Worm (Caenorhabditis elegans) whole organism, L2 larva: Measurements from ENCODE around the gene pqn-82.

ENCODE experiments used
- C34F6.9 ChIP-seq: fragments of 150-350 bp; optimal IDR thresholded peaks from 2 replicates; lab custom pipeline; 2014; ENCODE audit warnings: missing biosample characterization, missing genetic modification characterization
- F13H6.1 ChIP-seq: sonication (generic microtip); optimal IDR thresholded peaks from 2 replicates; lab custom pipeline; 2016; ENCODE audit warnings: missing genetic modification characterization, missing compliant biosample characterization
- R02D3.7 ChIP-seq: fragments of 150-350 bp; optimal IDR thresholded peaks from 2 replicates; lab custom pipeline; 2014; ENCODE audit warnings: missing biosample characterization, missing genetic modification characterization
- Y55F3AM.14 ChIP-seq: fragments of 200-800 bp; sonication (Bioruptor generic); optimal IDR thresholded peaks from 2 replicates; lab custom pipeline; 2018; ENCODE audit warnings: mild to moderate bottlenecking, missing genetic modification characterization, missing compliant biosample characterization
- ZK546.5 ChIP-seq: sonication (generic microtip); optimal IDR thresholded peaks from 2 replicates; lab custom pipeline; 2017; ENCODE audit warnings: missing biosample characterization, missing genetic modification characterization
- alr-1 ChIP-seq: fragments of 150-350 bp; optimal IDR thresholded peaks from 2 replicates; lab custom pipeline; 2014; ENCODE audit warnings: missing biosample characterization, missing genetic modification characterization
- ama-1 ChIP-seq: fragments of 150-350 bp; optimal IDR thresholded peaks from 2 replicates; lab custom pipeline; 2018; ENCODE audit warnings: inconsistent platforms
- blmp-1 ChIP-seq: sonication (generic microtip); optimal IDR thresholded peaks from 2 replicates; lab custom pipeline; 2017; ENCODE audit warnings: missing genetic modification characterization, mild to moderate bottlenecking, missing compliant biosample characterization, antibody characterized with exemption, moderate library complexity; ENCODE audit not compliant: insufficient read depth
- ceh-16 ChIP-seq: fragments of 150-350 bp; optimal IDR thresholded peaks from 2 replicates; lab custom pipeline; 2014; ENCODE audit warnings: missing biosample characterization, missing genetic modification characterization
- crh-2 ChIP-seq: sonication (generic microtip); optimal IDR thresholded peaks from 2 replicates; lab custom pipeline; 2017; ENCODE audit warnings: missing biosample characterization, missing genetic modification characterization
- dmd-4 ChIP-seq: sonication (generic microtip); optimal IDR thresholded peaks from 2 replicates; lab custom pipeline; 2017; ENCODE audit warnings: missing biosample characterization, missing genetic modification characterization
- egl-27 ChIP-seq: sonication (generic microtip); optimal IDR thresholded peaks from 3 replicates; lab custom pipeline; 2017; ENCODE audit warnings: missing biosample characterization, missing genetic modification reagents, missing genetic modification characterization
- elt-1 ChIP-seq: fragments of 150-350 bp; optimal IDR thresholded peaks from 2 replicates; lab custom pipeline; 2014; ENCODE audit warnings: missing biosample characterization, missing genetic modification characterization
- elt-3 ChIP-seq: sonication (generic microtip); optimal IDR thresholded peaks from 2 replicates; lab custom pipeline; 2017; ENCODE audit warnings: missing biosample characterization, missing genetic modification characterization
- lin-11 ChIP-seq: fragments of 150-350 bp; sonication (generic microtip); optimal IDR thresholded peaks from 2 replicates; lab custom pipeline; 2014; ENCODE audit warnings: missing biosample characterization, missing genetic modification characterization, inconsistent platforms, mixed read lengths
- lin-13 ChIP-seq: fragments of 150-350 bp; optimal IDR thresholded peaks from 2 replicates; lab custom pipeline; 2014; ENCODE audit warnings: missing biosample characterization, missing genetic modification reagents, missing genetic modification characterization
- lin-39 ChIP-seq: fragments of 150-350 bp; optimal IDR thresholded peaks from 2 replicates; lab custom pipeline; 2014; ENCODE audit warnings: missing biosample characterization, missing genetic modification reagents, missing genetic modification characterization
- lsy-2 ChIP-seq, 2 experiments: fragments of 150-350 bp in 1 of 2; sonication (generic microtip) in 1 of 2; optimal IDR thresholded peaks; 2 replicates each; lab custom pipeline; 2014 to 2017; ENCODE audit warnings: missing biosample characterization in 2 of 2, missing genetic modification characterization in 2 of 2
- mbf-1 ChIP-seq: sonication (generic microtip); optimal IDR thresholded peaks from 2 replicates; lab custom pipeline; 2017; ENCODE audit warnings: missing biosample characterization, missing genetic modification characterization
- mdl-1 ChIP-seq, 2 experiments: fragments of 150-350 bp in 1 of 2; sonication (generic microtip) in 1 of 2; optimal IDR thresholded peaks; 2 replicates each; lab custom pipeline; 2017; ENCODE audit warnings: missing biosample characterization in 2 of 2, missing genetic modification characterization in 2 of 2
- nhr-10 ChIP-seq: sonication (generic microtip); optimal IDR thresholded peaks from 2 replicates; lab custom pipeline; 2017; ENCODE audit warnings: missing biosample characterization, missing genetic modification characterization
- nhr-11 ChIP-seq: fragments of 150-350 bp; optimal IDR thresholded peaks from 2 replicates; lab custom pipeline; 2014; ENCODE audit warnings: missing biosample characterization, missing genetic modification characterization
- nhr-12 ChIP-seq: fragments of 150-350 bp; optimal IDR thresholded peaks from 2 replicates; lab custom pipeline; 2014; ENCODE audit warnings: missing biosample characterization, missing genetic modification characterization
- nhr-129 ChIP-seq: fragments of 150-350 bp; optimal IDR thresholded peaks from 2 replicates; lab custom pipeline; 2014; ENCODE audit warnings: missing biosample characterization, missing genetic modification characterization
- nhr-21 ChIP-seq: fragments of 150-350 bp; optimal IDR thresholded peaks from 2 replicates; lab custom pipeline; 2014; ENCODE audit warnings: missing biosample characterization, missing genetic modification characterization
- nhr-23 ChIP-seq: fragments of 150-350 bp; optimal IDR thresholded peaks from 2 replicates; lab custom pipeline; 2014; ENCODE audit warnings: missing biosample characterization, missing genetic modification reagents, missing genetic modification characterization
- nhr-237 ChIP-seq: fragments of 150-350 bp; optimal IDR thresholded peaks from 2 replicates; lab custom pipeline; 2014; ENCODE audit warnings: missing biosample characterization, missing genetic modification characterization
- nhr-6 ChIP-seq: fragments of 150-350 bp; optimal IDR thresholded peaks from 2 replicates; lab custom pipeline; 2014; ENCODE audit warnings: missing biosample characterization, missing genetic modification characterization
- nhr-77 ChIP-seq: fragments of 150-350 bp; optimal IDR thresholded peaks from 2 replicates; lab custom pipeline; 2014; ENCODE audit warnings: missing biosample characterization, missing genetic modification characterization
- skn-1 ChIP-seq: sonication (generic microtip); optimal IDR thresholded peaks from 2 replicates; lab custom pipeline; 2017; ENCODE audit warnings: missing biosample characterization, missing genetic modification characterization
- sma-9 ChIP-seq, 2 experiments: fragments of 150-350 bp in 1 of 2; sonication (generic microtip) in 1 of 2; optimal IDR thresholded peaks; 2 replicates each; lab custom pipeline; 2014 to 2016; ENCODE audit warnings: missing genetic modification characterization in 2 of 2, mild to moderate bottlenecking in 1 of 2, missing biosample characterization in 1 of 2, missing compliant biosample characterization in 1 of 2, missing genetic modification reagents in 1 of 2, moderate library complexity in 1 of 2
- snpc-4 ChIP-seq: fragments of 150-350 bp; optimal IDR thresholded peaks from 2 replicates; lab custom pipeline; 2014; ENCODE audit warnings: missing biosample characterization, missing genetic modification characterization
- unc-39 ChIP-seq: fragments of 150-350 bp; optimal IDR thresholded peaks from 2 replicates; lab custom pipeline; 2014; ENCODE audit warnings: missing biosample characterization, missing genetic modification characterization
- unc-55 ChIP-seq: fragments of 150-350 bp; sonication (generic microtip); optimal IDR thresholded peaks from 3 replicates; lab custom pipeline; 2014; ENCODE audit warnings: missing biosample characterization, missing genetic modification reagents, missing genetic modification characterization
- unc-62 ChIP-seq: fragments of 150-350 bp; optimal IDR thresholded peaks from 2 replicates; lab custom pipeline; 2014; ENCODE audit warnings: missing biosample characterization, missing genetic modification reagents, missing genetic modification characterization
- zag-1 ChIP-seq: fragments of 150-350 bp; optimal IDR thresholded peaks from 2 replicates; lab custom pipeline; 2014; ENCODE audit warnings: missing biosample characterization, missing genetic modification characterization
- ztf-1 ChIP-seq: fragments of 200-800 bp; sonication (Bioruptor generic); conservative IDR thresholded peaks from 2 replicates; pipeline ENCODE4 v1.3.6; 2022; ENCODE audit warnings: missing genetic modification characterization, missing compliant biosample characterization
- ztf-11 ChIP-seq: sonication (generic microtip); optimal IDR thresholded peaks from 2 replicates; lab custom pipeline; 2017; ENCODE audit warnings: missing biosample characterization, missing genetic modification characterization
- ztf-4 ChIP-seq: fragments of 150-350 bp; optimal IDR thresholded peaks from 2 replicates; lab custom pipeline; 2014; ENCODE audit warnings: missing biosample characterization, missing genetic modification characterization

pqn-82 gene

ce11 chrIII:1880221-1880620, 31.4 kb downstream of the pqn-82 start:
- no peak for TF ChIP-seq unc-62 (GFP tag; lab: Kevin White, UChicago)
- no peak for TF ChIP-seq sma-9 (GFP tag; optimal IDR thresholded peaks at IDR 0.05; lab: Kevin White, UChicago)
- no peak for TF ChIP-seq sma-9 (tag; optimal IDR thresholded peaks at IDR 0.05; lab: Kevin White, UChicago)
- no peak for TF ChIP-seq ama-1
- TF ChIP-seq snpc-4 (tag; lab: Kevin White, UChicago): no peak
- no peak for TF ChIP-seq lsy-2 (tag; optimal IDR thresholded peaks at IDR 0.05; lab: Kevin White, UChicago)
- no peak for TF ChIP-seq ztf-11 (tag; lab: Kevin White, UChicago)
- TF ChIP-seq elt-3 (tag; lab: Kevin White, UChicago): no peak
- no peak for TF ChIP-seq R02D3.7 (tag; lab: Kevin White, UChicago)
- TF ChIP-seq lin-13 (GFP tag; lab: Kevin White, UChicago): no peak
- no peak for TF ChIP-seq unc-39 (tag; lab: Kevin White, UChicago)
- TF ChIP-seq lin-11: no peak
- TF ChIP-seq nhr-21 (tag; lab: Kevin White, UChicago): no peak
- no peak for TF ChIP-seq egl-27
- TF ChIP-seq nhr-6: no peak
- TF ChIP-seq ztf-4: no peak

DNA sequence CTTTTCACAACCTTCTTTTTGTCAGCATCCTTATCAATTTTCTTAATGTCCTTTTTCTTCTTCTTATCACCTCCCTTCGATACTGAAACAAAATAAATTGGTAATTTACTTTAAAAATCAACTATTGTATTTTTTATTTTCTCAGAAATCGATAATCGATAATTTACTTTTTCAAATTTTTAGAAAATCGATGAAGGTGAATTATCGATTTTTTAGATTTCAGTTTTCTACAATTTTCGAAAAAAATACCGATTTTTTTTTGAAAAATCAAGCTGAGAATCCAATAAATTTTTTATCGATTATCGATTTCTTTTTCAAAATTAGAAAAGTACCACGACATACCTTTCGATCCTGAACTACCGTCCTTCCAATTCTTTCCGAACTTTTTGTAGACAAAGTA, 33.8 kb downstream of the pqn-82 start:
- TF ChIP-seq C34F6.9 (tag; lab: Kevin White, UChicago) (no peak), ceh-16 (tag; lab: Kevin White, UChicago) (no peak)
- TF ChIP-seq, all 48 proteins: peak for 0

DNA sequence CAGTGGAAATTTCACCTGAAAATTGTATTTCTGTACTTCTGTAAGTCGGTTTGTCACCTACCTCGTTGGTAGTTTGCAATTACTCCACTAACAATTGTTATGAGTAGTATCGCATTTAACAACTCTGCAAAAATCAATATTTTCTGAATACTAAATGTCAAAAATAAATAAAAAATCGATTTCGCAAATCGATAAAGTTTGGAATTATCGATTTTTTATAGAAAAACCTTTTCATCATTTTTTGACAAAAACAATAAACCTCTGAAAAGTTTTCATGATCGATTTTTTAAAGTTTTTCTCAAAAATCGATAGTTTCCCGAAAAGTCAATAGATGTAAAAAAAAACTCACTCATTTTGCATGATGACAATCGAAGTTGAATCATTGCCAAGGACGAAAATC, 38.1 kb downstream of the pqn-82 start:
- TF ChIP-seq R02D3.7 (tag; lab: Kevin White, UChicago): no peak
- no peak for TF ChIP-seq nhr-23 (tag; lab: Kevin White, UChicago)
- TF ChIP-seq nhr-11: no peak
- TF ChIP-seq nhr-10 (tag; lab: Kevin White, UChicago): no peak
- no peak for TF ChIP-seq mbf-1 (tag; lab: Kevin White, UChicago)
- TF ChIP-seq dmd-4: no peak
- no peak for TF ChIP-seq elt-1 (tag; lab: Kevin White, UChicago)
- no peak for TF ChIP-seq ztf-11 (tag; lab: Kevin White, UChicago)
- TF ChIP-seq nhr-6: no peak
- TF ChIP-seq nhr-129 (tag; lab: Kevin White, UChicago): no peak
- no peak for TF ChIP-seq egl-27
- no peak for TF ChIP-seq crh-2
- no peak for TF ChIP-seq blmp-1 (tag; lab: Kevin White, UChicago)
- TF ChIP-seq lsy-2 (tag; optimal IDR thresholded peaks at IDR 0.05; lab: Kevin White, UChicago): no peak
- no peak for TF ChIP-seq Y55F3AM.14 (GFP tag; lab: Kevin White, UChicago)
- TF ChIP-seq nhr-237: no peak
- no peak for TF ChIP-seq nhr-77 (tag; lab: Kevin White, UChicago)
- no peak for TF ChIP-seq unc-55 (GFP tag; lab: Kevin White, UChicago)
- TF ChIP-seq, all 48 proteins: peak for 0

DNA sequence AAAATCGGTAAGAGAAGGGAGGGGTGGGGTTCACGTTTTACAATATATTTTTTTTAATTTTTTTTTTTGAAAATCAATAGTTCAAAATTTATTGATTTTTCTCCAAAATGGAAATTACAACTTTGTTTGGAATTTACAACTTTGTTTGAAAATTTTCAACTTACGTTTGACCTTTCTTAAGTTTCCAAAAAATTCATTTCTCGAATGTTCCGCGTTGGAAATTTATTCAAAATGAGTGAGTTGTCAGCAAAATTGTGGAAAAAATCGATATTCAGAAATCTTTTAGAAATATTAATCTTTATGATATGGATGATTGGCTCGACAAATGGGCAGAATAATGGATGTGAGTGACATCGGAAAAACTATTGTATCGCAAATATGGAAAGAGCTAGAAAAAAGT, 38.5 kb downstream of the pqn-82 start, which contains the start of gene B0524.3:
Gene B0524.3 (plus strand): TSS at position 301 of the 400 bp plus-strand sequence.
- no peak for TF ChIP-seq ZK546.5 (tag; lab: Kevin White, UChicago)
- no peak for TF ChIP-seq skn-1 (tag; lab: Kevin White, UChicago)
- TF ChIP-seq dmd-4: no peak
- no peak for TF ChIP-seq lsy-2 (tag; optimal IDR thresholded peaks at IDR 0.05; lab: Kevin White, UChicago)
- TF ChIP-seq mbf-1 (tag; lab: Kevin White, UChicago): no peak
- TF ChIP-seq nhr-237: no peak
- TF ChIP-seq Y55F3AM.14 (GFP tag; lab: Kevin White, UChicago): no peak
- no peak for TF ChIP-seq ztf-4
- TF ChIP-seq nhr-77 (tag; lab: Kevin White, UChicago): no peak
- no peak for TF ChIP-seq alr-1
- no peak for TF ChIP-seq elt-1 (tag; lab: Kevin White, UChicago)
- no peak for TF ChIP-seq nhr-23 (tag; lab: Kevin White, UChicago)
- TF ChIP-seq F13H6.1 (tag; lab: Kevin White, UChicago): no peak
- TF ChIP-seq unc-39 (tag; lab: Kevin White, UChicago): no peak

DNA sequence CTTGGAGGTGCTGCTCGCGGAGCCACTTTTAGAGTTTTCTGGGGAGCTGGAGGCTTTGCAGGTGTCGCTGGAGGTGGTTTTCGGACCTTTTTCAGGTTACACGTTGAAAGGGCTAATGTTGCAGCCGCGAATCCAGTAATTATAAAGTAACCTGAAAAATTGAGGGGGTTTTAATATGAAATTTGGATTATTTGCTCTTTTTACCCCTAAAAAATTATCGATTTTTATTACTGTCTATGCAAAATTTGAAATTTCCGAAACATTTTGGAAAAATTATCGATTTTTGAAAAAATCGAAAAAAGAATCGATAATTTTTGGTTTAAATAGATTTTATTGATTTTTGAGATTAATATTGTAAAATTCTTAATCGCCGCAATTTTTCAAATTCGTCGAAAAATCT, 44.6 kb downstream of the pqn-82 start:
- TF ChIP-seq mdl-1 (tag; optimal IDR thresholded peaks at IDR 0.05; lab: Kevin White, UChicago) (no peak), sma-9 (GFP tag; optimal IDR thresholded peaks at IDR 0.05; lab: Kevin White, UChicago) (no peak), sma-9 (tag; optimal IDR thresholded peaks at IDR 0.05; lab: Kevin White, UChicago) (no peak), ztf-1 (GFP tag; lab: Robert Waterston, UW) (no peak), egl-27 (no peak), skn-1 (tag; lab: Kevin White, UChicago) (no peak), nhr-12 (no peak), nhr-23 (tag; lab: Kevin White, UChicago) (no peak), nhr-77 (tag; lab: Kevin White, UChicago) (no peak), zag-1 (tag; lab: Kevin White, UChicago) (no peak), lin-39 (tag; lab: Kevin White, UChicago) (no peak), nhr-11 (no peak), unc-39 (tag; lab: Kevin White, UChicago) (no peak), elt-3 (tag; lab: Kevin White, UChicago) (no peak), nhr-10 (tag; lab: Kevin White, UChicago) (no peak), lin-13 (GFP tag; lab: Kevin White, UChicago) (no peak), crh-2 (no peak), nhr-237 (no peak), Y55F3AM.14 (GFP tag; lab: Kevin White, UChicago) (no peak)
